Worm (Caenorhabditis elegans): ENCODE results near the gene tre-5.

The tre-5 gene

DNA sequence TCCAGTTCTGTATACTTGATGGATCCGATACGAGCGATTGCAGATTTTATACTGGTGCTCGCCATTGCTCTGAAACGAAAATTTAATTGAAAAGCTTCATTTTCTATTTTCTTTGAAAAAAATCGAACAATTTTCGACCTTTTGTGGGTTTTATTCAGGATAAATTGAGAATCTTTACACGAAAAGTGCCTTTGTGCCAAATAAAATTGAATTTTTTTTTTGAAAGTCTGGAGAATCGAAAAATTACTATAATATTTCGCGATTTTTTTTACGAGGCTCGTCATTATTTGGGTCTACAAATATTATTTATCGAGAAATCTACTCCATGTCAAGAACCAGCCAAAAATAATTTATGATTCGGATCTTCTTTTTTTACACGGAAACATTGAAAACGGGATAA is 13.2 kb downstream of the tre-5 start, which contains the start of gene F23F1.10:
F23F1.10 (minus strand) TSS at position 69 of the 400 bp plus-strand sequence.
- TF ChIP-seq W03F9.2 (tag; optimal IDR thresholded peaks at IDR 0.05) = no peak
- TF ChIP-seq him-1 (tag; optimal IDR thresholded peaks at IDR 0.05) = no peak
- no peak for TF ChIP-seq dao-5 (tag; optimal IDR thresholded peaks at IDR 0.05)

DNA sequence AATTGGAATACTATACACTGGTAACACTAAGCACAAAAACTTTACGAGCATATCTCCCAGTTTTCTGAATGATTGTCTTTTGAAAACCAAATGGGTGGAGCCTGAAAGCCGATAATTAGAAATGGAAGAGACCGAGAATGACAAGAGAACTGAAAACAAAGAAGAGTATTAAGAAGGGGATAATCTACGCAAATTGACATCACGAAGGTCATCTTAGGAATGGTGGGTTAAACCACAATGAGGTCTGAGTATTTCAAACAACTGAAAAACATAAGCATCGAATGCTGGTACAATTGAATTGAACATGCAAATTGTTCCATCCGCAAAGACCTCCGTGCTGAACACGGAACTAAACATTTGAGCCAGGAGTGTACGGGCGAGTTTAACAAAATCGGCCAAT is 15.7 kb downstream of the tre-5 start, which contains the start of gene spp-24:
spp-24 (minus strand) TSS at position 101 of the 400 bp plus-strand sequence.
- TF ChIP-seq dao-5 (tag; optimal IDR thresholded peaks at IDR 0.05) (no peak), him-1 (tag; optimal IDR thresholded peaks at IDR 0.05) (no peak), W03F9.2 (tag; optimal IDR thresholded peaks at IDR 0.05) (no peak)

ce11 chrII:37213-37612 is 17.9 kb downstream of the tre-5 start, which contains the start of gene F23F1.6:
F23F1.6 (minus strand) TSS chrII:37313.
- TF ChIP-seq him-1 (tag; optimal IDR thresholded peaks at IDR 0.05) = no peak
- TF ChIP-seq dao-5 (tag; optimal IDR thresholded peaks at IDR 0.05) = no peak
- TF ChIP-seq W03F9.2 (tag; optimal IDR thresholded peaks at IDR 0.05) = no peak

DNA sequence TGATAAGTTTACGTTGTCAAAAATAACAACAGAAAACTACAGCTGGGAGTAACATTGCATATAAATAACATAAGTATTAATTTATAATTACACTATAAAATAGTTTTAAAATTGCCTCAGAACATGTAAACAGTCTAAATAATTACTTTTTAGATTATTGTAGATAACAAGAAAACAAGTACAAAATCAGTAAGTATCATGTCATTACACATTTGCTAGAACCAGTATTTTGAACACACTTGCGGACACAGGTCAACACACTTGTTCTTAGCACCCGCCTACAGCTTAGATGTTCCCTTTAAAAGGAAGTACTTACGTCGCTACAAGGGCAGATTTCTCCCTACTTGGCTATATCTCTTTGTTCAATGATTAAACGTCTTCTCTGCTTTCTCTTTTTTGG is 21.2 kb downstream of the tre-5 start, which contains the start of gene F23F1.2:
F23F1.2 (plus strand) TSS at position 301 of the 400 bp plus-strand sequence.
- TF ChIP-seq him-1 (tag; optimal IDR thresholded peaks at IDR 0.05) (no peak), W03F9.2 (tag; optimal IDR thresholded peaks at IDR 0.05) (no peak), dao-5 (tag; optimal IDR thresholded peaks at IDR 0.05) (no peak)

DNA sequence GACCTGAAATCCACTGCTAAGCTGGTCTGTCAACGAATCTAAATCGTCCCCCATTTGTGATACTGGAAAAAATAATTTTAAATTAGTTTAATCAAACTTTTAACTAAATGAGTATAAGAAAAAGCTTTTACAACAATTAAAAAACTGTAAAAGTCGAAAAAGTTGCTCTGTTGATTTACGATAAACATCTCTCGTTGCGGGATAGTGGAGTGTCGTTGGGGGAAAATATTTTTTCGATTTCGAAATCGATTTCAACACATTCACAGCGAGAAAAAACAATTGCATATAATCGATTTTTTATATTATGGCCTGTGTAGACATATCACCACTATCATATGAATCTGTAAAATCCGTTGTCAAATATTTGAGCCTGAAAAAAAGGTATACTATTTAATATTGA is 23.6 kb downstream of the tre-5 start, which contains the start of the genes F23F1.5 and fbxc-54:
F23F1.5 (minus strand) TSS at position 64 of the 400 bp plus-strand sequence.
fbxc-54 (plus strand) TSS at position 199 of the 400 bp plus-strand sequence.
- TF ChIP-seq W03F9.2 (tag; optimal IDR thresholded peaks at IDR 0.05) = no peak
- TF ChIP-seq dao-5 (tag; optimal IDR thresholded peaks at IDR 0.05) = no peak
- TF ChIP-seq him-1 (tag; optimal IDR thresholded peaks at IDR 0.05) = no peak

DNA sequence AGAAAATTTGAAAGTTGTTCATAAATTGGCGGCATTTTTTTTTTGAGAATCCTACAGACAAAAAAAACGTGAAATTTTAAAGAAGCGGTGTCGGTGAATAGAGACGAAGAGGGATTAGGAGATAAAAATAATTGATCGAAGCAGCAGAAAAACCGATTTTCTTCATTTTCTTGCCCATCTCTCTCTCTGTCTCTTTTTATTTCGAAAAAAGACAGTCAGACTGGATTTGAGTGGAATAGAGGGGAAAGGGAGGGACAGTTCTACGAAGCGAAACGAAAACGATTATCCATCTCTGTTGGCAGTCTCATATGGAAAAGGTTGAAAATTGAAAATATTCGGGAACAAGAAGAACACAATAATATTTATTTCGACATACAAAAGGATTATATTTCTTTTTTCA is 25.5 kb downstream of the tre-5 start:
- TF ChIP-seq him-1 (tag; optimal IDR thresholded peaks at IDR 0.05) = no peak
- no peak for TF ChIP-seq W03F9.2 (tag; optimal IDR thresholded peaks at IDR 0.05)
- no peak for TF ChIP-seq dao-5 (tag; optimal IDR thresholded peaks at IDR 0.05)

DNA sequence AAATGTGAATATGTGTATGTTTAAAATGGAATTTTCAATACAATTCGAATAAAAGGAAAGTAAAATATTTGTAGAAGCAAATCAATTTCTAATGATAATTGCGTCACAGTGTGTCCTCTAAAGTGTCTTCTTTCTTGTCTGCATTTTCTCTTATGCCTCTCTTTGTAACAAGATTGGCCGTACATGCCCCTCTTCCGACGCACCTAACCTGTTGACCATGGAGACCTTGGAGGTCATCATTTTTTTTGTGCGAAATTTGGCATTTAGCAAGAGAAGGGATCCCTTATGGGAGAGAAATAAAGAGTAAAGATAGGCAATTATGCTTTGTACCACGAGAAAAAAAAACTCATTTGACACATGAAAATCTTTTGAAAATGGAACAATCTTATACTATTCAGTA is 26.8 kb downstream of the tre-5 start, which contains the start of gene F23F1.4:
F23F1.4 (minus strand) TSS at position 141 of the 400 bp plus-strand sequence.
- TF ChIP-seq him-1 (tag; optimal IDR thresholded peaks at IDR 0.05) (no peak), dao-5 (tag; optimal IDR thresholded peaks at IDR 0.05) (no peak), W03F9.2 (tag; optimal IDR thresholded peaks at IDR 0.05) (no peak)

DNA sequence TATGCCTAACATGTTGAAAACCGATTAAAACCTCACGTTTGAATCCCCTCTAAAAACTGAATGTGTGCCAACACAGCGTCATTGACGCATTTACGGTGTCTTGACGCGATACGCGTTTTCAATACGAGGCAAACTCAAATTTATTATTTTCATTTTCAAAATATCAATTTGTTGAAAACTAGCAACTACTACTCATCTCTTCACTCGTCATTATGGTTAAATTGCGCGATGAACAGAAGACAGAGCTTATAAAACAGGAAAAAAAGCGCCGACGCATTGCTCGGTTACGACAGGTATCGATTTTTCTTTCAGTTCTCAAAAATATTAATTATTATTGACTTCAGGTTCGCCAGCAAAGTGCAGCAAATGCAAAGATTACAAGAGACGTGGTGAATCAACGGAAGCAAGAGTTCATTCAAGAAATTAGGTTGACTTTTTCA is 30.5 kb downstream of the tre-5 start, which contains the start of gene enee-1:
enee-1 (plus strand) TSS at position 108 of the 440 bp plus-strand sequence.
- TF ChIP-seq W03F9.2 (tag; optimal IDR thresholded peaks at IDR 0.05) = peak; percentile 73
- TF ChIP-seq dao-5 (tag; optimal IDR thresholded peaks at IDR 0.05) = no peak

- no peak for TF ChIP-seq him-1 (tag; optimal IDR thresholded peaks at IDR 0.05)
- no peak for TF ChIP-seq dao-5 (tag; optimal IDR thresholded peaks at IDR 0.05)
- TF ChIP-seq W03F9.2 (tag; optimal IDR thresholded peaks at IDR 0.05) = no peak
Observed at ce11 chrII:23739-24138, 31.4 kb downstream of the tre-5 start.

ce11 chrII:23025-23424 is 32.1 kb downstream of the tre-5 start, which contains the start of gene sqt-2:
sqt-2 (plus strand) TSS chrII:23325.
- TF ChIP-seq him-1 (tag; optimal IDR thresholded peaks at IDR 0.05) = no peak
- TF ChIP-seq W03F9.2 (tag; optimal IDR thresholded peaks at IDR 0.05) = no peak
- no peak for TF ChIP-seq dao-5 (tag; optimal IDR thresholded peaks at IDR 0.05)

ce11 chrII:21953-22352 is 33.2 kb downstream of the tre-5 start:
- TF ChIP-seq dao-5 (tag; optimal IDR thresholded peaks at IDR 0.05) = no peak
- TF ChIP-seq W03F9.2 (tag; optimal IDR thresholded peaks at IDR 0.05) = no peak
- no peak for TF ChIP-seq him-1 (tag; optimal IDR thresholded peaks at IDR 0.05)

ce11 chrII:19238-19637 is 35.9 kb downstream of the tre-5 start, which contains the start of gene gmeb-1:
gmeb-1 (plus strand) TSS chrII:19538.
- no peak for TF ChIP-seq him-1 (tag; optimal IDR thresholded peaks at IDR 0.05)
- no peak for TF ChIP-seq dao-5 (tag; optimal IDR thresholded peaks at IDR 0.05)
- no peak for TF ChIP-seq W03F9.2 (tag; optimal IDR thresholded peaks at IDR 0.05)

ce11 chrII:18787-19186 is 36.3 kb downstream of the tre-5 start:
- peak; percentile 53 for TF ChIP-seq W03F9.2 (tag; optimal IDR thresholded peaks at IDR 0.05)
- TF ChIP-seq him-1 (tag; optimal IDR thresholded peaks at IDR 0.05) = no peak
- TF ChIP-seq dao-5 (tag; optimal IDR thresholded peaks at IDR 0.05) = no peak

- TF ChIP-seq dao-5 (tag; optimal IDR thresholded peaks at IDR 0.05) (no peak), W03F9.2 (tag; optimal IDR thresholded peaks at IDR 0.05) (no peak), him-1 (tag; optimal IDR thresholded peaks at IDR 0.05) (no peak)
Observed at ce11 chrII:12685-13084, 42.4 kb downstream of the tre-5 start, which contains the start of gene best-3. best-3 (plus strand) TSS chrII:12985.

DNA sequence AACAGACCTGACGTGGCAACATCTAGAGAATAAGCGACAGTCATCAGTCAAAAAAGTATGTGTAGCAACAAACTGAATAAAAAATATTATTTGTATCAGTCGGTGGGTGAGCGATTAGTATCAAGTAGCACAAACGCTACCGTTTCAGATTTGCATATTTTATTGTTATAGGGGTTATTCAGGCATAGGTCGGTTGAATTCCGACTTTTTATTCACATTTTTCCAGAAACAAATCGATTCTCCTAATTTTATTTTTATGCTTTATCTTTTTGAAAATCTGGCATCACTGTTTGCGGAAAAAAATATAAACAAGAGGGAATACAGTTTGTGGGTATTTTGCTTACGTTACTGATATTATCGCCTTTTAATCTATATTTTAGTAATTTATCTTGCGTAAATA is 43.3 kb downstream of the tre-5 start, which contains the start of gene best-4:
best-4 (minus strand) TSS at position 101 of the 400 bp plus-strand sequence.
- TF ChIP-seq W03F9.2 (tag; optimal IDR thresholded peaks at IDR 0.05) (no peak), dao-5 (tag; optimal IDR thresholded peaks at IDR 0.05) (no peak), him-1 (tag; optimal IDR thresholded peaks at IDR 0.05) (no peak)

Measured in whole organism, L4/young adult.